Worm (Caenorhabditis elegans): ENCODE results near the gene Y69E1A.3.

The Y69E1A.3 gene

ce11 chrIV:11001614-11002013, 49.5 kb downstream of the Y69E1A.3 start, which contains the start of gene F13H10.9 (continued):
- no peak for TF ChIP-seq ceh-20 (GFP tag; IDR thresholded peaks at IDR 0.05)

- TF ChIP-seq gei-8 (GFP tag; optimal IDR thresholded peaks at IDR 0.05) (no peak), spr-1 (tag; optimal IDR thresholded peaks at IDR 0.05) (no peak), cey-2 (tag; optimal IDR thresholded peaks at IDR 0.05; ENCODE audit: borderline replicate concordance, insufficient read depth) (no peak), F49E8.2 (tag; optimal IDR thresholded peaks at IDR 0.05; ENCODE audit: borderline replicate concordance) (no peak), unc-130 (GFP tag; optimal IDR thresholded peaks at IDR 0.05) (no peak), egl-43 (GFP tag; IDR thresholded peaks at IDR 0.05) (no peak), dpl-1 (GFP tag; optimal IDR thresholded peaks at IDR 0.05) (no peak), unc-39 (tag; optimal IDR thresholded peaks at IDR 0.05) (no peak), nhr-41 (GFP tag; IDR thresholded peaks at IDR 0.05) (no peak), unc-62 (GFP tag; optimal IDR thresholded peaks at IDR 0.05 in 1 of 2) (no peak), unc-62 (tag; optimal IDR thresholded peaks at IDR 0.05) (no peak), ceh-44 (GFP tag; IDR thresholded peaks at IDR 0.05) (no peak), daf-19 (GFP tag; conservative IDR thresholded peaks at IDR 0.05) (no peak), pha-4 (GFP tag; IDR thresholded peaks at IDR 0.05) (no peak), pha-4 (tag; optimal IDR thresholded peaks at IDR 0.05) (no peak)
These were observed 52.2 kb downstream of the Y69E1A.3 start, which contains the start of gene F13H10.1 for ce11 chrIV:11004273-11004672. F13H10.1 (plus strand) TSS chrIV:11004573.

Measured in whole organism, L4 larva.